Worm (Caenorhabditis elegans) whole organism, L3 larva: ENCODE measurements around the gene math-4.

Experiments used
- R02D3.7 ChIP-seq: fragments of 150-350 bp; optimal IDR thresholded peaks from 2 replicates; lab custom pipeline; 2014; ENCODE audit warnings: missing biosample characterization, missing genetic modification characterization
- ZK546.5 ChIP-seq: sonication (generic microtip); optimal IDR thresholded peaks from 2 replicates; lab custom pipeline; 2017; ENCODE audit warnings: missing biosample characterization, missing genetic modification characterization
- aly-2 ChIP-seq: fragments of 150-350 bp; optimal IDR thresholded peaks from 2 replicates; lab custom pipeline; 2014; ENCODE audit warnings: missing biosample characterization, missing genetic modification characterization
- ceh-28 ChIP-seq: fragments of 150-350 bp; optimal IDR thresholded peaks from 2 replicates; lab custom pipeline; 2014; ENCODE audit warnings: missing biosample characterization, missing genetic modification reagents, missing genetic modification characterization
- ceh-82 ChIP-seq: fragments of 150-350 bp; optimal IDR thresholded peaks from 2 replicates; lab custom pipeline; 2014; ENCODE audit warnings: missing biosample characterization, missing genetic modification characterization
- ceh-9 ChIP-seq: sonication (generic microtip); optimal IDR thresholded peaks from 2 replicates; lab custom pipeline; 2018; ENCODE audit warnings: missing biosample characterization, missing genetic modification characterization
- daf-12 ChIP-seq: fragments of 150-350 bp; optimal IDR thresholded peaks from 2 replicates; lab custom pipeline; 2014; ENCODE audit warnings: missing biosample characterization, missing genetic modification reagents, missing genetic modification characterization
- egl-27 ChIP-seq: sonication (generic microtip); optimal IDR thresholded peaks from 4 replicates; lab custom pipeline; 2017; ENCODE audit warnings: missing biosample characterization, missing genetic modification reagents, missing genetic modification characterization
- egl-5 ChIP-seq: fragments of 150-350 bp; optimal IDR thresholded peaks from 2 replicates; lab custom pipeline; 2017; ENCODE audit warnings: missing biosample characterization, missing genetic modification reagents, missing genetic modification characterization, inconsistent platforms
- elt-1 ChIP-seq: fragments of 150-350 bp; optimal IDR thresholded peaks from 2 replicates; lab custom pipeline; 2014; ENCODE audit warnings: missing biosample characterization, missing genetic modification characterization
- elt-2 ChIP-seq: sonication (generic microtip); optimal IDR thresholded peaks from 2 replicates; lab custom pipeline; 2016; ENCODE audit warnings: missing genetic modification reagents, mild to moderate bottlenecking, missing genetic modification characterization, missing compliant biosample characterization
- eor-1 ChIP-seq, 2 experiments: fragments of 150-350 bp; optimal IDR thresholded peaks; 2 replicates each; lab custom pipeline; 2014 to 2018; ENCODE audit warnings: missing biosample characterization in 2 of 2, missing genetic modification characterization in 2 of 2
- fkh-10 ChIP-seq: sonication (generic microtip); optimal IDR thresholded peaks from 2 replicates; lab custom pipeline; 2017; ENCODE audit warnings: missing biosample characterization, missing genetic modification reagents, missing genetic modification characterization
- fkh-2 ChIP-seq: fragments of 150-350 bp; optimal IDR thresholded peaks from 2 replicates; lab custom pipeline; 2014; ENCODE audit warnings: missing biosample characterization, missing genetic modification reagents, missing genetic modification characterization
- fos-1 ChIP-seq: fragments of 150-350 bp; optimal IDR thresholded peaks from 2 replicates; lab custom pipeline; 2014; ENCODE audit warnings: missing biosample characterization, missing genetic modification characterization
- hmg-11 ChIP-seq: sonication (generic microtip); optimal IDR thresholded peaks from 2 replicates; lab custom pipeline; 2016; ENCODE audit warnings: missing genetic modification characterization, missing compliant biosample characterization
- jun-1 ChIP-seq: fragments of 150-350 bp; optimal IDR thresholded peaks from 2 replicates; lab custom pipeline; 2014; ENCODE audit warnings: missing biosample characterization, missing genetic modification reagents, missing genetic modification characterization
- lsy-12 ChIP-seq: sonication (generic microtip); optimal IDR thresholded peaks from 2 replicates; lab custom pipeline; 2016; ENCODE audit warnings: mild to moderate bottlenecking, missing genetic modification characterization, missing compliant biosample characterization
- mdl-1 ChIP-seq: fragments of 150-350 bp; optimal IDR thresholded peaks from 2 replicates; lab custom pipeline; 2014; ENCODE audit warnings: missing biosample characterization, missing genetic modification characterization
- mml-1 ChIP-seq: fragments of 150-350 bp; sonication (generic microtip); optimal IDR thresholded peaks from 3 replicates; lab custom pipeline; 2014; ENCODE audit warnings: missing biosample characterization, missing genetic modification characterization
- nfya-1 ChIP-seq: sonication (generic microtip); optimal IDR thresholded peaks from 2 replicates; lab custom pipeline; 2017; ENCODE audit warnings: missing genetic modification characterization, mild to moderate bottlenecking, missing compliant biosample characterization, antibody characterized with exemption, moderate library complexity; ENCODE audit not compliant: insufficient read depth
- nhr-11 ChIP-seq: fragments of 150-350 bp; optimal IDR thresholded peaks from 2 replicates; lab custom pipeline; 2014; ENCODE audit warnings: missing biosample characterization, missing genetic modification characterization
- nhr-12 ChIP-seq: fragments of 150-350 bp; optimal IDR thresholded peaks from 2 replicates; lab custom pipeline; 2014; ENCODE audit warnings: missing biosample characterization, missing genetic modification characterization
- nhr-23 ChIP-seq: fragments of 150-350 bp; optimal IDR thresholded peaks from 2 replicates; lab custom pipeline; 2014; ENCODE audit warnings: missing biosample characterization, missing genetic modification reagents, missing genetic modification characterization
- nhr-237 ChIP-seq: fragments of 150-350 bp; optimal IDR thresholded peaks from 2 replicates; lab custom pipeline; 2014; ENCODE audit warnings: missing biosample characterization, missing genetic modification characterization
- nhr-25 ChIP-seq: sonication (generic microtip); optimal IDR thresholded peaks from 2 replicates; lab custom pipeline; 2017; ENCODE audit warnings: missing biosample characterization, missing genetic modification characterization
- nhr-43 ChIP-seq: sonication (generic microtip); optimal IDR thresholded peaks from 2 replicates; lab custom pipeline; 2016; ENCODE audit warnings: mild to moderate bottlenecking, missing genetic modification characterization, missing compliant biosample characterization; ENCODE audit not compliant: poor library complexity, severe bottlenecking
- nhr-67 ChIP-seq: fragments of 150-350 bp; optimal IDR thresholded peaks from 2 replicates; lab custom pipeline; 2014; ENCODE audit warnings: missing biosample characterization, missing genetic modification characterization
- nhr-76 ChIP-seq: fragments of 150-350 bp; sonication (generic microtip); optimal IDR thresholded peaks from 5 replicates; lab custom pipeline; 2014; ENCODE audit warnings: missing biosample characterization, missing genetic modification characterization
- pha-4 ChIP-seq: fragments of 150-350 bp; optimal IDR thresholded peaks from 2 replicates; lab custom pipeline; 2014; ENCODE audit warnings: missing biosample characterization, missing genetic modification reagents, missing genetic modification characterization
- pqm-1 ChIP-seq: fragments of 150-350 bp; optimal IDR thresholded peaks from 2 replicates; lab custom pipeline; 2017; ENCODE audit warnings: missing biosample characterization, missing genetic modification characterization, inconsistent platforms
- snpc-4 ChIP-seq: fragments of 150-350 bp; optimal IDR thresholded peaks from 2 replicates; lab custom pipeline; 2014; ENCODE audit warnings: missing biosample characterization, missing genetic modification characterization
- unc-39 ChIP-seq: sonication (generic microtip); optimal IDR thresholded peaks from 4 replicates; lab custom pipeline; 2017; ENCODE audit warnings: missing biosample characterization, missing genetic modification characterization
- ztf-11 ChIP-seq: fragments of 150-350 bp; optimal IDR thresholded peaks from 2 replicates; lab custom pipeline; 2014; ENCODE audit warnings: missing biosample characterization, missing genetic modification characterization
- ztf-4 ChIP-seq: fragments of 150-350 bp; optimal IDR thresholded peaks from 2 replicates; lab custom pipeline; 2014; ENCODE audit warnings: missing biosample characterization, missing genetic modification characterization

Gene math-4

ce11 chrII:1819944-1820570 lies 37.7 kb upstream of the math-4 start, which contains the start of gene fbxc-19 (continued):
- TF ChIP-seq ceh-9 (tag; lab: Kevin White, UChicago) (no peak), nhr-237 (tag; lab: Kevin White, UChicago) (no peak), ztf-4 (no peak), nhr-76 (tag; lab: Kevin White, UChicago) (no peak), nhr-12 (tag; lab: Kevin White, UChicago) (no peak), mml-1 (tag; lab: Kevin White, UChicago) (no peak), nhr-11 (no peak), pha-4 (tag; lab: Kevin White, UChicago) (peak; percentile 89), nfya-1 (tag; lab: Kevin White, UChicago) (peak; percentile 42), nhr-43 (no peak), elt-1 (tag; lab: Kevin White, UChicago) (no peak), egl-27 (no peak), R02D3.7 (tag; lab: Kevin White, UChicago) (peak; percentile 7), nhr-67 (tag; lab: Kevin White, UChicago) (no peak), pqm-1 (tag; lab: Kevin White, UChicago) (peak; percentile 98)

ce11 chrII:1818300-1818699 lies 35.9 kb upstream of the math-4 start, which contains the start of gene fbxb-10:
fbxb-10 (minus strand) TSS chrII:1818400.
- TF ChIP-seq nhr-25 (tag; lab: Kevin White, UChicago) (no peak), lsy-12 (no peak), ceh-28 (tag; lab: Kevin White, UChicago) (no peak), snpc-4 (tag; lab: Kevin White, UChicago) (no peak), hmg-11 (tag; lab: Kevin White, UChicago) (no peak), nhr-76 (tag; lab: Kevin White, UChicago) (no peak), jun-1 (tag; lab: Kevin White, UChicago) (no peak), ztf-4 (no peak), elt-1 (tag; lab: Kevin White, UChicago) (no peak), fos-1 (tag; lab: Kevin White, UChicago) (no peak)

- TF ChIP-seq fkh-2 (no peak), eor-1 (tag; optimal IDR thresholded peaks at IDR 0.05; lab: Kevin White, UChicago) (no peak), unc-39 (tag; lab: Kevin White, UChicago) (no peak), elt-2 (tag; lab: Kevin White, UChicago) (no peak), pqm-1 (tag; lab: Kevin White, UChicago) (no peak)
These were observed 33.7 kb upstream of the math-4 start for ce11 chrII:1816053-1816452.

- TF ChIP-seq nhr-25 (tag; lab: Kevin White, UChicago) (no peak), ceh-82 (tag; lab: Kevin White, UChicago) (no peak), pqm-1 (tag; lab: Kevin White, UChicago) (no peak), elt-1 (tag; lab: Kevin White, UChicago) (no peak), ztf-4 (no peak), egl-5 (no peak), eor-1 (tag; optimal IDR thresholded peaks at IDR 0.05; lab: Kevin White, UChicago) (no peak), nhr-11 (no peak), fkh-10 (GFP tag; lab: Kevin White, UChicago) (no peak), ztf-11 (tag; lab: Kevin White, UChicago) (no peak), aly-2 (tag; lab: Kevin White, UChicago) (no peak), nfya-1 (tag; lab: Kevin White, UChicago) (no peak), nhr-23 (tag; lab: Kevin White, UChicago) (no peak), nhr-43 (no peak), nhr-237 (tag; lab: Kevin White, UChicago) (no peak)
These were observed 25.8 kb upstream of the math-4 start, which contains the start of gene C08F1.8 for ce11 chrII:1808217-1808616. C08F1.8 (minus strand) TSS chrII:1808317.

ce11 chrII:1806358-1806757 lies 24.0 kb upstream of the math-4 start, which contains the start of gene C08F1.12:
C08F1.12 (minus strand) TSS chrII:1806458.
- TF ChIP-seq daf-12 (tag; lab: Kevin White, UChicago) (no peak), hmg-11 (tag; lab: Kevin White, UChicago) (no peak), ceh-82 (tag; lab: Kevin White, UChicago) (no peak), ZK546.5 (tag; lab: Kevin White, UChicago) (no peak), mdl-1 (tag; lab: Kevin White, UChicago) (no peak)
